Worm (Caenorhabditis elegans) whole organism, L4/young adult: ENCODE measurements around the gene ZK899.3.

Experiments used
- dao-5 ChIP-seq: sonication (generic microtip); optimal IDR thresholded peaks from 2 replicates; lab custom pipeline; 2016; ENCODE audit warnings: missing genotype, missing genetic modification characterization, moderate library complexity, missing compliant biosample characterization
- him-1 ChIP-seq: sonication (generic microtip); optimal IDR thresholded peaks from 2 replicates; lab custom pipeline; 2016; ENCODE audit warnings: missing genotype, missing genetic modification reagents, missing genetic modification characterization, missing compliant biosample characterization

- TF ChIP-seq him-1 (tag; lab: Kevin White, UChicago), result no peak
- TF ChIP-seq dao-5 (tag; lab: Kevin White, UChicago), result no peak
Observed at ce11 chrX:9504221-9504620, 51.3 kb downstream of the ZK899.3 start.
